Fruit fly (Drosophila melanogaster): ENCODE measurements around the gene dome.

The dome gene

DNA sequence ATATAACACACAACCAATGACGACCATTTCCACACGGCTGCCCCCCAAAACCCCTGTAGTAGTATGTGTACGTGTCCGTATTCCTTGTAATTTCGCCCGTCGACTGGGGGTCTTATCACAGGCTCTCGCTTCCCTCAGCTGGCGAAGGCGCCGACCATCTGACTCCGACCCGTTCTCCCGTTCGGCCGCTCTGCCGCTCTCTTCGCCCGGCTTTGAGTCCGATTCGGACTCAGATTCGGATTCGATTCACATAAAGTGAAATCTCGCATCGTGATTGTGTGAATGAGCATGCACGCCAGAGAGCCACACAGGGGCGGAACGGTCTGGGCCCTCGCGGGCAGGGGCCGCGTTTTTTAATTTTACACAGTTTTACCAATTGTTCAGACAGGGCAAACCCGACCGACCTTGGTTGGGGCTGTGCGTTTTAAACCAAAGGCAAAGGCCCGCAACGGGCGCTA is 17.6 kb downstream of the dome start (continued):
- peak; percentile 7 for TF ChIP-seq Smox (GFP tag; optimal IDR thresholded peaks at IDR 0.05)
- TF ChIP-seq CG11762 (GFP tag; optimal IDR thresholded peaks at IDR 0.05; ENCODE audit: insufficient read depth) = no peak
- TF ChIP-seq CG7368 (GFP tag; optimal IDR thresholded peaks at IDR 0.05) = no peak
- TF ChIP-seq CG8632 (GFP tag; optimal IDR thresholded peaks at IDR 0.05) = no peak
- TF ChIP-seq salr (GFP tag; optimal IDR thresholded peaks at IDR 0.05) = no peak
- TF ChIP-seq acj6 (GFP tag; optimal IDR thresholded peaks at IDR 0.05) = peak; percentile 20
- no peak for TF ChIP-seq fd59A (GFP tag; optimal IDR thresholded peaks at IDR 0.05)
- peak; percentile 11 for TF ChIP-seq Ets21C (GFP tag; optimal IDR thresholded peaks at IDR 0.05)
- TF ChIP-seq CG4318 (GFP tag; optimal IDR thresholded peaks at IDR 0.05) = no peak
- TF ChIP-seq cyc (GFP tag; optimal IDR thresholded peaks at IDR 0.05) = peak; percentile 50
- TF ChIP-seq Sox102F (GFP tag; optimal IDR thresholded peaks at IDR 0.05) = no peak
- no peak for TF ChIP-seq CG6276 (GFP tag; optimal IDR thresholded peaks at IDR 0.05)
- TF ChIP-seq spab (GFP tag; optimal IDR thresholded peaks at IDR 0.05) = no peak
- TF ChIP-seq CG16779 (tag; optimal IDR thresholded peaks at IDR 0.05) = peak; percentile 45
- peak; percentile 23 for TF ChIP-seq CG6854 (GFP tag; optimal IDR thresholded peaks at IDR 0.05)
- peak; percentile 33 for TF ChIP-seq esn (GFP tag; optimal IDR thresholded peaks at IDR 0.05)
- no peak for TF ChIP-seq Hr38 (GFP tag; optimal IDR thresholded peaks at IDR 0.05)
- no peak for TF ChIP-seq Eip93F (GFP tag; optimal IDR thresholded peaks at IDR 0.05)
- peak; percentile 24 for TF ChIP-seq Blimp-1 (GFP tag; optimal IDR thresholded peaks at IDR 0.05)
- TF ChIP-seq CG3032 (tag; optimal IDR thresholded peaks at IDR 0.05) = peak; percentile 41
- peak; percentile 32; the same call in 1 of the 2 replicates for TF ChIP-seq Gug (GFP tag; IDR thresholded peaks at IDR 0.05)
- TF ChIP-seq CG34406 (GFP tag; optimal IDR thresholded peaks at IDR 0.05) = no peak

DNA sequence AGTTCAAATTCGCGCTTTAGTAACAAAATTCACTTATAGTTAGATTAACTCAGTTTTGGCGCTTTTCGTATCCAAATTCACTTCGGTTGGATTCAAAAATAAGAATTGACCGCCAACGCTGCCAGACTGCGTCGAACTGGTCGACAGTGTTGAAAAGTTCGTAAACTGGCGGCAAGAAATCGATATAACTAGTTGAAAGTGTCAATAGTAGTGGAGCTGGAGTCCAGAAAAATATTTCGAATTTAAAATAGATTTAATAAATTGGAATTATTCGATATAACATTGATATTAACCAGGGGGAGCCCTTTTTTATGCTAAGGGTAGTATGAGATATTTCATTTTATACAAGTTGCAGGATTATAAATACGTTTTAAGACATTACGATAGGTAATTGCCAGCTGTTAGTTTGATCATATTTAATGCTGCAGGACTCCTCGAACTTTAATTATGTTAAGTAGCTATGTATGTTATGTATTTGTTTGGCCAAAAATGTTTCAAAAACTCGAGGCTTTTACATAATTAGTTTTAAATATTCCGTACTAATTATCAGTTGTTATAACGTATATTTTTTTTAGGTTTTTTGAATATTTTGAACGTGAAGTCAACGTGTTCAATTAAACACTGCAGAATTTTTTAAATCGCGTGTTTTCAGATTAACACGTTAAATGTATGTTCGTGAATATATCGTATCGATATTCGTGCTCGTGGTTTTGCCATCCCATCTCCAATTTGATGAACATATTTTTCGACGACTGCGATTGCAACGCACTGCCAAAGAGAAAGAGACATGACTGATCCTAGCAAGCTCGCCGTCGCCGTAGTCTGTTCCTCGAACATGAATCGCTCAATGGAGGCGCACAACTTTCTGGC is 19.2 kb downstream of the dome start, which contains the start of the genes CG14223 and Ssu72:
TSS of gene CG14223 (minus strand) at position 113 of the 870 bp plus-strand sequence.
TSS of gene Ssu72 (plus strand) at position 703 of the 870 bp plus-strand sequence.
- TF ChIP-seq esn (GFP tag; optimal IDR thresholded peaks at IDR 0.05) (peak; percentile 22), acj6 (GFP tag; optimal IDR thresholded peaks at IDR 0.05) (peak; percentile 14), Sox14 (GFP tag; optimal IDR thresholded peaks at IDR 0.05) (no peak), CG6276 (GFP tag; optimal IDR thresholded peaks at IDR 0.05) (no peak), salr (GFP tag; optimal IDR thresholded peaks at IDR 0.05) (peak in 1 of 2 experiments; percentile 19), Met (GFP tag; optimal IDR thresholded peaks at IDR 0.05) (peak; percentile 32), fd85E (GFP tag; optimal IDR thresholded peaks at IDR 0.05) (no peak), Eip78C (GFP tag) (peak; percentile 32), Hr4 (GFP tag; optimal IDR thresholded peaks at IDR 0.05) (peak; percentile 4), net (GFP tag; optimal IDR thresholded peaks at IDR 0.05) (no peak), eg (GFP tag; IDR thresholded peaks at IDR 0.05) (no peak), dac (GFP tag; optimal IDR thresholded peaks at IDR 0.05) (no peak), CG10631 (GFP tag; optimal IDR thresholded peaks at IDR 0.05) (peak; percentile 15), topi (GFP tag; optimal IDR thresholded peaks at IDR 0.05) (peak; percentile 9), CG34406 (GFP tag; optimal IDR thresholded peaks at IDR 0.05) (no peak)

DNA sequence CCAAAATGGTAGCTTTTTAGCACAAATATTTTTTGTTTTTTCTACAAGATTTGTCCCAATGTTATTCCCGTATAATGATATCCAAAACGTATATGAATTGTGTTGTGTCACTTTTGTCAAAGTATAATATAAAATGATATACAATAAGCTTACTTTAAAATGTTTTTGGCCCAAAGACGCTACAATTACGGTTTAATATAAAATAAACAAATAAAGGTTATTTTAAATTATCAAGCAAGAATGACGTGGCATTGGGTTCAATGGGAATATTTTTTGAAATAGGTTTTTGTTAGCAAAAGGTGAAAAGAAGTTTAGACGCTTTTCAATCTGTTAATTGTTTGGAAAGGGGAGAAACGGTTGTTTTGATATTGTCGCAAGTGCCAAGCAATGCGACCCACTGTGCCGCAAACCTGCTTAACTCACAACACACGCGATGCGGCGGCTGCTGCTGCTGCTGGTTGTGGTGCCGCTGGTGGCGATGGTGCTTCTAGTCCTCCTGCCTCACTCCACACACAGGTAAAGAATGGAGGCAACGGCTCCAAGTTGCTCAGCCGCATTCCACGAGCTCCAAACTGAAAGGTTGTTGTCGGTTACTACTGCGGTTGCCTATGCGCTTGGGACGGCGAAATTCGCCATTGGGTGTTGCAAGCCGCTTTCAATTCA is 20.0 kb downstream of the dome start:
- no peak for TF ChIP-seq Hr38 (GFP tag; optimal IDR thresholded peaks at IDR 0.05)
- peak; percentile 9 for TF ChIP-seq CG7368 (GFP tag; optimal IDR thresholded peaks at IDR 0.05)
- no peak for TF ChIP-seq Gug (GFP tag; IDR thresholded peaks at IDR 0.05)
- TF ChIP-seq cyc (GFP tag; optimal IDR thresholded peaks at IDR 0.05) = peak; percentile 24
- TF ChIP-seq lz (GFP tag; optimal IDR thresholded peaks at IDR 0.05) = peak; percentile 55
- TF ChIP-seq CG16779 (tag; optimal IDR thresholded peaks at IDR 0.05) = no peak
- peak; percentile 29 for TF ChIP-seq dac (GFP tag; optimal IDR thresholded peaks at IDR 0.05)
- no peak for TF ChIP-seq fkh (GFP tag; optimal IDR thresholded peaks at IDR 0.05)
- no peak for TF ChIP-seq acj6 (GFP tag; optimal IDR thresholded peaks at IDR 0.05)
- TF ChIP-seq CG9139 (GFP tag; optimal IDR thresholded peaks at IDR 0.05) = peak; percentile 4
- TF ChIP-seq CG8632 (GFP tag; optimal IDR thresholded peaks at IDR 0.05) = no peak
- TF ChIP-seq Sox14 (GFP tag; optimal IDR thresholded peaks at IDR 0.05) = no peak
- peak; percentile 91 for TF ChIP-seq Eip78C (GFP tag)
- peak; percentile 63 for TF ChIP-seq topi (GFP tag; optimal IDR thresholded peaks at IDR 0.05)
- TF ChIP-seq CG11762 (GFP tag; optimal IDR thresholded peaks at IDR 0.05; ENCODE audit: insufficient read depth) = peak; percentile 28
- peak; percentile 12 for TF ChIP-seq Blimp-1 (GFP tag; optimal IDR thresholded peaks at IDR 0.05)
- no peak for TF ChIP-seq CG8319 (GFP tag; optimal IDR thresholded peaks at IDR 0.05)
- TF ChIP-seq CG3032 (tag; optimal IDR thresholded peaks at IDR 0.05) = peak; percentile 50
- peak; percentile 35 for TF ChIP-seq Hr4 (GFP tag; optimal IDR thresholded peaks at IDR 0.05)
- peak in 1 of 2 experiments; percentile 16 for TF ChIP-seq salr (GFP tag; optimal IDR thresholded peaks at IDR 0.05)
- peak; percentile 43 for TF ChIP-seq OdsH (GFP tag; optimal IDR thresholded peaks at IDR 0.05)
- peak; percentile 78 for TF ChIP-seq CG32006 (GFP tag; optimal IDR thresholded peaks at IDR 0.05)
- TF ChIP-seq CG3919 (GFP tag; optimal IDR thresholded peaks at IDR 0.05) = peak; percentile 51
- TF ChIP-seq net (GFP tag; optimal IDR thresholded peaks at IDR 0.05) = peak; percentile 63
- TF ChIP-seq eg (GFP tag; IDR thresholded peaks at IDR 0.05) = peak; percentile 10; the same call in 1 of the 3 replicates
- TF ChIP-seq Sox102F (GFP tag; optimal IDR thresholded peaks at IDR 0.05) = peak; percentile 45
- TF ChIP-seq CG6276 (GFP tag; optimal IDR thresholded peaks at IDR 0.05) = peak; percentile 64
- TF ChIP-seq Hr39 (GFP tag; optimal IDR thresholded peaks at IDR 0.05) = peak; percentile 49
